Worm (Caenorhabditis elegans) whole organism, L1 larva: ENCODE results near the gene jhdm-1.

Experiments
- C04F5.9 ChIP-seq: sonication (generic microtip); optimal IDR thresholded peaks from 2 replicates; lab custom pipeline; 2016; ENCODE audit warnings: missing genetic modification characterization, missing compliant biosample characterization
- F16B12.6 ChIP-seq: fragments of 150-350 bp; optimal IDR thresholded peaks from 2 replicates; lab custom pipeline; 2014; ENCODE audit warnings: missing biosample characterization, missing genetic modification characterization
- aha-1 ChIP-seq: fragments of 150-350 bp; optimal IDR thresholded peaks from 2 replicates; lab custom pipeline; 2014; ENCODE audit warnings: missing biosample characterization, missing genetic modification characterization
- aly-2 ChIP-seq: fragments of 150-350 bp; optimal IDR thresholded peaks from 2 replicates; lab custom pipeline; 2014; ENCODE audit warnings: missing biosample characterization, missing genetic modification characterization
- blmp-1 ChIP-seq: fragments of 150-350 bp; optimal IDR thresholded peaks from 2 replicates; lab custom pipeline; 2014; ENCODE audit warnings: missing biosample characterization, missing genetic modification characterization
- ceh-8 ChIP-seq: fragments of 200-800 bp; sonication (Bioruptor generic); optimal IDR thresholded peaks from 2 replicates; lab custom pipeline; 2018; ENCODE audit warnings: mild to moderate bottlenecking, missing genetic modification characterization, moderate library complexity, missing compliant biosample characterization
- ces-1 ChIP-seq: fragments of 150-350 bp; optimal IDR thresholded peaks from 2 replicates; lab custom pipeline; 2014; ENCODE audit warnings: missing biosample characterization, missing genetic modification reagents, missing genetic modification characterization
- dpl-1 ChIP-seq, 3 experiments: fragments of 150-350 bp in 2 of 3; sonication (generic microtip) in 1 of 3; optimal IDR thresholded peaks; 2 replicates each; lab custom pipeline; 2014 to 2017; ENCODE audit warnings: missing biosample characterization in 3 of 3, missing genetic modification characterization in 3 of 3, missing genetic modification reagents in 3 of 3
- dsc-1 ChIP-seq: sonication (generic microtip); optimal IDR thresholded peaks from 2 replicates; lab custom pipeline; 2016; ENCODE audit warnings: mild to moderate bottlenecking, missing genetic modification characterization, missing compliant biosample characterization
- efl-1 ChIP-seq, 4 experiments: fragments of 150-350 bp; optimal IDR thresholded peaks in 3 of 4; peaks in 1 of 4; 1 replicate in 1 of 4; 2 replicates in 3 of 4; lab custom pipeline; 2014; ENCODE audit warnings: missing biosample characterization in 2 of 4, missing genetic modification characterization in 2 of 4, missing genetic modification reagents in 2 of 4
- efl-3 ChIP-seq: fragments of 200-800 bp; sonication (Bioruptor generic); optimal IDR thresholded peaks from 2 replicates; lab custom pipeline; 2018; ENCODE audit warnings: mild to moderate bottlenecking, missing genetic modification characterization, missing compliant biosample characterization
- elt-2 ChIP-seq: sonication (generic microtip); optimal IDR thresholded peaks from 2 replicates; lab custom pipeline; 2016; ENCODE audit warnings: missing genetic modification characterization, mild to moderate bottlenecking, inconsistent platforms, missing compliant biosample characterization, missing genetic modification reagents
- elt-3 ChIP-seq, 6 experiments: fragments of 150-350 bp in 1 of 6; sonication (generic microtip); optimal IDR thresholded peaks; 2 replicates each; lab custom pipeline; 2017 to 2018; ENCODE audit warnings: missing biosample characterization in 6 of 6, missing genetic modification characterization in 6 of 6, inconsistent platforms in 1 of 6
- fkh-4 ChIP-seq: sonication (generic microtip); optimal IDR thresholded peaks from 2 replicates; lab custom pipeline; 2016; ENCODE audit warnings: missing compliant biosample characterization, missing genetic modification characterization, borderline replicate concordance
- fkh-8 ChIP-seq: sonication (generic microtip); optimal IDR thresholded peaks from 2 replicates; lab custom pipeline; 2016; ENCODE audit warnings: mild to moderate bottlenecking, missing genetic modification characterization, missing compliant biosample characterization
- hlh-17 ChIP-seq: fragments of 200-800 bp; sonication (Bioruptor generic); optimal IDR thresholded peaks from 2 replicates; lab custom pipeline; 2018; ENCODE audit warnings: missing genetic modification characterization, mild to moderate bottlenecking, missing compliant biosample characterization, moderate library complexity, borderline replicate concordance
- hlh-4 ChIP-seq: sonication (generic microtip); optimal IDR thresholded peaks from 2 replicates; lab custom pipeline; 2016; ENCODE audit warnings: mild to moderate bottlenecking, missing genetic modification characterization, missing compliant biosample characterization
- hpl-2 ChIP-seq: fragments of 150-350 bp; optimal IDR thresholded peaks from 2 replicates; lab custom pipeline; 2014; ENCODE audit warnings: missing biosample characterization, missing genetic modification reagents, missing genetic modification characterization
- irx-1 ChIP-seq: sonication (generic microtip); optimal IDR thresholded peaks from 2 replicates; lab custom pipeline; 2016; ENCODE audit warnings: missing genetic modification characterization, missing compliant biosample characterization
- isw-1 ChIP-seq: fragments of 200-800 bp; sonication (Bioruptor generic); IDR thresholded peaks from 2 replicates; pipeline ENCODE4 v1.3.6; 2022; ENCODE audit warnings: missing genetic modification characterization, missing compliant biosample characterization
- lin-13 ChIP-seq: fragments of 150-350 bp; optimal IDR thresholded peaks from 2 replicates; lab custom pipeline; 2014; ENCODE audit warnings: missing biosample characterization, missing genetic modification reagents, missing genetic modification characterization
- lin-15B ChIP-seq: fragments of 150-350 bp; sonication (generic microtip); optimal IDR thresholded peaks from 3 replicates; lab custom pipeline; 2014; ENCODE audit warnings: missing biosample characterization, missing genetic modification characterization
- lin-35 ChIP-seq, 2 experiments: fragments of 150-350 bp; optimal IDR thresholded peaks; 2 replicates each; lab custom pipeline; 2014; ENCODE audit warnings: missing biosample characterization in 2 of 2, missing genetic modification characterization in 2 of 2, missing genetic modification reagents in 2 of 2
- lin-39 ChIP-seq: fragments of 150-350 bp; optimal IDR thresholded peaks from 2 replicates; lab custom pipeline; 2014; ENCODE audit warnings: missing biosample characterization, missing genetic modification reagents, missing genetic modification characterization
- lir-3 ChIP-seq: sonication (generic microtip); optimal IDR thresholded peaks from 2 replicates; lab custom pipeline; 2016; ENCODE audit warnings: mild to moderate bottlenecking, missing genetic modification characterization, moderate library complexity, missing compliant biosample characterization; ENCODE audit not compliant: poor library complexity
- lsy-2 ChIP-seq, 2 experiments: fragments of 150-350 bp; optimal IDR thresholded peaks; 2 replicates each; lab custom pipeline; 2014; ENCODE audit warnings: missing biosample characterization in 2 of 2, missing genetic modification characterization in 2 of 2
- nhr-11 ChIP-seq: fragments of 150-350 bp; optimal IDR thresholded peaks from 2 replicates; lab custom pipeline; 2014; ENCODE audit warnings: missing biosample characterization, missing genetic modification characterization
- nhr-12 ChIP-seq: sonication (generic microtip); optimal IDR thresholded peaks from 2 replicates; lab custom pipeline; 2017; ENCODE audit warnings: missing biosample characterization, missing genetic modification characterization
- nhr-19 ChIP-seq: fragments of 200-800 bp; sonication (Bioruptor generic); conservative IDR thresholded peaks from 2 replicates; pipeline ENCODE4 v1.3.6; 2022; ENCODE audit warnings: missing genetic modification characterization, missing compliant biosample characterization
- nhr-20 ChIP-seq: sonication (generic microtip); optimal IDR thresholded peaks from 2 replicates; lab custom pipeline; 2016; ENCODE audit warnings: mild to moderate bottlenecking, missing genetic modification characterization, missing compliant biosample characterization
- nhr-237 ChIP-seq: fragments of 150-350 bp; optimal IDR thresholded peaks from 2 replicates; lab custom pipeline; 2014; ENCODE audit warnings: missing biosample characterization, missing genetic modification characterization
- nhr-76 ChIP-seq: sonication (generic microtip); optimal IDR thresholded peaks from 2 replicates; lab custom pipeline; 2017; ENCODE audit warnings: missing biosample characterization, missing genetic modification characterization
- nhr-85 ChIP-seq: sonication (generic microtip); peaks from one replicate; lab custom pipeline; 2016; ENCODE audit warnings: missing genetic modification characterization, inconsistent platforms, missing compliant biosample characterization
- nhr-90 ChIP-seq: sonication (generic microtip); optimal IDR thresholded peaks from 2 replicates; lab custom pipeline; 2016; ENCODE audit warnings: mild to moderate bottlenecking, missing genetic modification characterization, missing compliant biosample characterization; ENCODE audit not compliant: poor library complexity
- pax-3 ChIP-seq: fragments of 200-800 bp; sonication (Bioruptor generic); optimal IDR thresholded peaks from 2 replicates; lab custom pipeline; 2018; ENCODE audit warnings: mild to moderate bottlenecking, missing genetic modification characterization, moderate library complexity, missing compliant biosample characterization
- pqm-1 ChIP-seq: sonication (generic microtip); optimal IDR thresholded peaks from 3 replicates; lab custom pipeline; 2017; ENCODE audit warnings: missing biosample characterization, missing genetic modification characterization
- rnt-1 ChIP-seq: sonication (generic microtip); optimal IDR thresholded peaks from 2 replicates; lab custom pipeline; 2016; ENCODE audit warnings: mild to moderate bottlenecking, missing genetic modification characterization, moderate library complexity, missing compliant biosample characterization
- skn-1 ChIP-seq: fragments of 150-350 bp; optimal IDR thresholded peaks from 2 replicates; lab custom pipeline; 2014; ENCODE audit warnings: missing biosample characterization, missing genetic modification characterization
- snpc-4 ChIP-seq: fragments of 150-350 bp; optimal IDR thresholded peaks from 2 replicates; lab custom pipeline; 2014; ENCODE audit warnings: missing biosample characterization, missing genetic modification characterization
- sox-4 ChIP-seq: sonication (generic microtip); optimal IDR thresholded peaks from 2 replicates; lab custom pipeline; 2016; ENCODE audit warnings: missing genetic modification characterization, missing compliant biosample characterization
- sup-37 ChIP-seq: fragments of 200-800 bp; sonication (Bioruptor generic); optimal IDR thresholded peaks from 2 replicates; lab custom pipeline; 2018; ENCODE audit warnings: mild to moderate bottlenecking, missing genetic modification characterization, missing compliant biosample characterization
- swsn-7 ChIP-seq: sonication (generic microtip); optimal IDR thresholded peaks from 2 replicates; lab custom pipeline; 2016; ENCODE audit warnings: missing genetic modification characterization, missing compliant biosample characterization
- tbx-2 ChIP-seq: sonication (generic microtip); optimal IDR thresholded peaks from 2 replicates; lab custom pipeline; 2016; ENCODE audit warnings: missing genetic modification characterization, missing compliant biosample characterization
- tlp-1 ChIP-seq: fragments of 150-350 bp; optimal IDR thresholded peaks from 2 replicates; lab custom pipeline; 2014; ENCODE audit warnings: missing biosample characterization, missing genetic modification characterization
- unc-98 ChIP-seq: fragments of 200-800 bp; sonication (Bioruptor generic); IDR thresholded peaks from 2 replicates; pipeline ENCODE4 v1.3.6; 2022; ENCODE audit warnings: missing genetic modification characterization, missing compliant biosample characterization
- xbp-1 ChIP-seq: sonication (generic microtip); optimal IDR thresholded peaks from 2 replicates; lab custom pipeline; 2016; ENCODE audit warnings: missing genetic modification characterization, missing compliant biosample characterization
- zag-1 ChIP-seq: fragments of 150-350 bp; optimal IDR thresholded peaks from 2 replicates; lab custom pipeline; 2014; ENCODE audit warnings: missing biosample characterization, missing genetic modification characterization

jhdm-1 gene

DNA sequence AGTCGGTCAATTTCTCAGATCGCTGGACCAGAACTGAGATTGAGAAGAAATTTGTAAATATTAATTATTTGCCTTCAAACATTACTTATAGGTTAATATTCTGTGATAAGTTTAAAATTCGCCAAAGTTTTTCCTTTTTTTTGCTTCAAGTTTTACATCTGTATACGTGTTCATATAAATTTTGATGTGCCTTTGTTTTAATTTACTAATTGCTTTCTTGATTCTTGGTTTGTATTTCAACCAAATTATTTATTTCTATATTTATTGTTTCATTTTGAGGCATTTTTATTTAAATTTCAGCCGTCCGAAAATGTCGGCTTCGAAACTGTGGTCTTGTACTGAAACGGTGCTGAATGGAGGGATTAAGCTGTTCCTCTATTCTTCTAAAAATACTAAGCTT, 18.0 kb upstream of the jhdm-1 start, which contains the start of gene C05D11.1:
Gene C05D11.1 (plus strand): TSS at position 301 of the 400 bp plus-strand sequence.
- no peak for TF ChIP-seq xbp-1
- no peak for TF ChIP-seq sup-37 (GFP tag; lab: Kevin White, UChicago)
- TF ChIP-seq, all 84 proteins: peak for 0

DNA sequence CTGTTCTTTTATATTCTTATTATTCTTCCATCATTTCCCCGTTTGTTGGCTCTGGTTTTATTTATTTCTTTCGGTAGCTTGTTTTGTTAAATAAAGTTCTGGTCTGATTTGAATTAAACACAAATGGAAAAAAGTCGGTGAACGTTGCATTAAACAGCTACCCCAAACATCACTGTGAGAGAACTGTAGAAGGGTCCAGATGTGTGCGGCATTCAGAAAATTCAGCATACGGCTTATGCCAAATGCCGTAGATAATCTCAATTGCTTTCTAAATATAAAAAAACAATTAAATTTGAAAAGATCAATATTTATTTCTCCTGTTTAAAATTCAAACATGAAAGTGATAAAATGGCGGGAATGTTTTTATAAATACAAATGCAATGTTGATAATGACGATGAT, 14.4 kb upstream of the jhdm-1 start:
- TF ChIP-seq aha-1 (tag; lab: Kevin White, UChicago) (no peak), sox-4 (tag; lab: Kevin White, UChicago) (no peak), zag-1 (tag; lab: Kevin White, UChicago) (no peak), swsn-7 (tag; lab: Kevin White, UChicago) (no peak)

DNA sequence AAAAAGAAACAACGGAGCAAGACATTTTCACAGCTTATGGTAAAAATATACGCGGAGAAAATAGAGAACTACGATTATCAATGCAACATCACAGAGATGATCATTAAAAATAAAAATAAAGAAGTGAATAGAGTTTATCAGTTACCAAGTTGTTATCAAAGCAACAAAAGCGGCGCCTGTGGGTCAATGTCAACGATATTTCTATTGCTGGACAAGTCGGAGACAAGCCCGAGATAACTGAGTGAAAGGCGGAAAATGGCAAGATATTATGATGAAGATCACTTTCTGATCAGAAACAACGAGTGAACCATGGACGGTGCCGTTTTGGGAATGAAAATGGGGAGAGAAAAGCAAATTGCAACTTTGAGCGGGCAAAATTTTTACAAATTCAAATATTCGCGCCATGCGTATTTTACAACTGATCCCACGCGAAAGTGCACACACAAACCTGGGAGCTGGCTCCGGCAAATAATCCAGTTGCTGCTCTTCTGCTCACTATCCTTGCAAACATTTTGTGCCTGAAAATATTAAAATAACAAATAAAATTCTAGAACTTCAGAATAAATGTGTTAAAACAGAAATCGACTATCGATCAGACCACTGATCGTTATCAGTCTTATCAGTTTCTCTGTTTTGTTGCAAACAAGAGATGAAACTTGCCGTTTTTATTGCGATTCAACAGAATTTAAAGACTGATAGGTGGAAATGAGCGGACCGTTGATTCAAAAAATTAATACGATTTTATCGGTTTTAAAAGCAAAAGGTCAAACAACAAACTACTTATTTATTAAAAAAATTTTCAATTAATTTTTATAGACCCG, 11.8 kb upstream of the jhdm-1 start, which contains the start of gene mel-32:
Gene mel-32 (minus strand): TSS at position 696 of the 821 bp plus-strand sequence.
- TF ChIP-seq hlh-17 (GFP tag; lab: Kevin White, UChicago): no peak
- peak; percentile 38 for TF ChIP-seq nhr-19 (GFP tag; lab: Robert Waterston, UW)
- TF ChIP-seq nhr-90 (tag; lab: Kevin White, UChicago): no peak
- no peak for TF ChIP-seq hlh-4 (tag; lab: Kevin White, UChicago)
- TF ChIP-seq C04F5.9 (tag; lab: Kevin White, UChicago): no peak
- peak; percentile 51 for TF ChIP-seq elt-2
- peak; percentile 65 to 76 for TF ChIP-seq lin-35 (GFP tag; optimal IDR thresholded peaks at IDR 0.05; lab: Kevin White, UChicago)
- no peak for TF ChIP-seq unc-98 (GFP tag; lab: Robert Waterston, UW)
- TF ChIP-seq nhr-85 (tag; lab: Kevin White, UChicago): peak; percentile 12
- TF ChIP-seq lsy-2 (tag; optimal IDR thresholded peaks at IDR 0.05; lab: Kevin White, UChicago): peak in 1 of 2 experiments; percentile 55
- peak; percentile 1 for TF ChIP-seq lin-13 (GFP tag; lab: Kevin White, UChicago)
- no peak for TF ChIP-seq snpc-4
- TF ChIP-seq lin-39 (tag; lab: Kevin White, UChicago): no peak
- TF ChIP-seq irx-1 (tag; lab: Kevin White, UChicago): no peak
- TF ChIP-seq dpl-1 (GFP tag; optimal IDR thresholded peaks at IDR 0.05; lab: Kevin White, UChicago): peak; percentile 71 to 83 (median 75)
- TF ChIP-seq isw-1: no peak
- TF ChIP-seq lin-15B (tag; lab: Kevin White, UChicago): no peak
- TF ChIP-seq ceh-8: no peak
- no peak for TF ChIP-seq skn-1 (tag; lab: Kevin White, UChicago)
- no peak for TF ChIP-seq fkh-8 (tag; lab: Kevin White, UChicago)
- peak; percentile 84 for TF ChIP-seq blmp-1 (tag; lab: Kevin White, UChicago)
- TF ChIP-seq rnt-1: peak; percentile 37
- TF ChIP-seq nhr-76 (tag; lab: Kevin White, UChicago): no peak
- no peak for TF ChIP-seq efl-3
- no peak for TF ChIP-seq tbx-2
- no peak for TF ChIP-seq nhr-12 (tag; lab: Kevin White, UChicago)
- TF ChIP-seq fkh-4 (tag; lab: Kevin White, UChicago): no peak
- TF ChIP-seq nhr-11: no peak
- no peak for TF ChIP-seq pax-3 (tag; lab: Kevin White, UChicago)
- TF ChIP-seq lir-3 (tag; lab: Kevin White, UChicago): no peak
- no peak for TF ChIP-seq tlp-1 (tag; lab: Kevin White, UChicago)
- no peak for TF ChIP-seq nhr-237 (tag; lab: Kevin White, UChicago)
- peak in 1 of 6 experiments; percentile 67 for TF ChIP-seq elt-3 (tag; optimal IDR thresholded peaks at IDR 0.05; lab: Kevin White, UChicago)
- TF ChIP-seq pqm-1 (tag; lab: Kevin White, UChicago): no peak
- no peak for TF ChIP-seq aly-2 (tag; lab: Kevin White, UChicago)
- TF ChIP-seq nhr-20: peak; percentile 36
- peak; percentile 81 to 84 for TF ChIP-seq efl-1 (optimal IDR thresholded peaks at IDR 0.05; lab: Kevin White, UChicago)
- peak; percentile 84 to 98 for TF ChIP-seq efl-1 (GFP tag; optimal IDR thresholded peaks at IDR 0.05 in 1 of 2; lab: Kevin White, UChicago)
- peak; percentile 76 for TF ChIP-seq F16B12.6
- no peak for TF ChIP-seq hpl-2 (GFP tag; lab: Kevin White, UChicago)
- TF ChIP-seq ces-1 (GFP tag; lab: Kevin White, UChicago): no peak
- no peak for TF ChIP-seq dsc-1 (tag; lab: Kevin White, UChicago)
